Fruit fly (Drosophila melanogaster) whole organism, embryonic: ENCODE measurements around the gene nkt.

Experiments
- Atf6 ChIP-seq: fragments of 200-800 bp; sonication (Bioruptor generic); IDR thresholded peaks from 2 replicates; pipeline ENCODE4 v1.3.6; 2022; ENCODE audit warnings: missing biosample characterization, missing genetic modification characterization
- BtbVII ChIP-seq: fragments of 200-800 bp; sonication (Bioruptor generic); optimal IDR thresholded peaks from 3 replicates; lab custom pipeline; 2017; ENCODE audit warnings: missing biosample characterization, mild to moderate bottlenecking, missing genetic modification characterization
- CG11504 ChIP-seq: fragments of 200-800 bp; sonication (Bioruptor generic); optimal IDR thresholded peaks from 3 replicates; lab custom pipeline; 2019; ENCODE audit warnings: missing biosample characterization, mild to moderate bottlenecking, missing genetic modification characterization, moderate library complexity
- CG12769 ChIP-seq: fragments of 200-800 bp; sonication (Bioruptor generic); optimal IDR thresholded peaks from 2 replicates; lab custom pipeline; 2019; ENCODE audit warnings: missing biosample characterization, mild to moderate bottlenecking, missing genetic modification characterization, moderate library complexity
- CG13624 ChIP-seq: fragments of 200-800 bp; sonication (Bioruptor generic); optimal IDR thresholded peaks from 2 replicates; lab custom pipeline; 2016; ENCODE audit warnings: missing biosample characterization, missing genetic modification characterization
- CG14965 ChIP-seq: fragments of 200-800 bp; sonication (Bioruptor generic); optimal IDR thresholded peaks from 2 replicates; lab custom pipeline; 2016; ENCODE audit warnings: missing biosample characterization, missing genetic modification characterization, borderline replicate concordance
- CG15011 ChIP-seq: fragments of 200-800 bp; sonication (Bioruptor generic); optimal IDR thresholded peaks from 3 replicates; lab custom pipeline; 2018; ENCODE audit warnings: missing biosample characterization, mild to moderate bottlenecking, missing genetic modification characterization
- CG1529 ChIP-seq: fragments of 200-800 bp; sonication (Bioruptor generic); optimal IDR thresholded peaks from 3 replicates; lab custom pipeline; 2018; ENCODE audit warnings: missing biosample characterization, missing genetic modification characterization
- CG15479 ChIP-seq: fragments of 200-800 bp; sonication (Bioruptor generic); optimal IDR thresholded peaks from 3 replicates; lab custom pipeline; 2019; ENCODE audit warnings: missing biosample characterization, mild to moderate bottlenecking, missing genetic modification characterization, moderate library complexity
- CG1603 ChIP-seq: fragments of 200-800 bp; sonication (Bioruptor generic); optimal IDR thresholded peaks from 2 replicates; lab custom pipeline; 2019; ENCODE audit warnings: missing biosample characterization, mild to moderate bottlenecking, missing genetic modification characterization, moderate library complexity
- CG17359 ChIP-seq: fragments of 200-800 bp; sonication (Bioruptor generic); optimal IDR thresholded peaks from 3 replicates; lab custom pipeline; 2018; ENCODE audit warnings: missing biosample characterization, mild to moderate bottlenecking, missing genetic modification characterization, moderate library complexity
- CG4617 ChIP-seq: fragments of 200-800 bp; sonication (Bioruptor generic); optimal IDR thresholded peaks from 3 replicates; lab custom pipeline; 2016; ENCODE audit warnings: missing biosample characterization, missing genetic modification characterization, borderline replicate concordance
- CG4730 ChIP-seq: fragments of 200-800 bp; sonication (Bioruptor generic); IDR thresholded peaks from 2 replicates; pipeline ENCODE4 v1.3.6; 2022; ENCODE audit warnings: missing biosample characterization, missing genetic modification characterization
- CG4854 ChIP-seq: fragments of 200-800 bp; sonication (Bioruptor generic); optimal IDR thresholded peaks from 2 replicates; lab custom pipeline; 2016; ENCODE audit warnings: missing biosample characterization, missing genetic modification characterization, inconsistent platforms
- CG6654 ChIP-seq: fragments of 200-800 bp; sonication (Bioruptor generic); optimal IDR thresholded peaks from 2 replicates; lab custom pipeline; 2017; ENCODE audit warnings: missing biosample characterization, mild to moderate bottlenecking, missing genetic modification characterization
- CG6813 ChIP-seq: fragments of 200-800 bp; sonication (Bioruptor generic); optimal IDR thresholded peaks from 2 replicates; lab custom pipeline; 2017; ENCODE audit warnings: missing biosample characterization, missing genetic modification characterization, mild to moderate bottlenecking, moderate library complexity, missing genetic modification reagents
- CkIIα-i1 ChIP-seq: fragments of 200-800 bp; sonication (Bioruptor generic); IDR thresholded peaks from 2 replicates; pipeline ENCODE4 v1.3.6; 2022; ENCODE audit warnings: missing biosample characterization, missing genetic modification characterization
- E2f2 ChIP-seq: fragments of 200-800 bp; sonication (Bioruptor generic); IDR thresholded peaks from 2 replicates; pipeline ENCODE4 v1.3.6; 2022; ENCODE audit warnings: missing biosample characterization, missing genetic modification characterization
- Ets65A ChIP-seq: fragments of 200-800 bp; sonication (Bioruptor generic); peaks from one replicate; lab custom pipeline; 2016; ENCODE audit warnings: missing biosample characterization, missing genetic modification characterization
- Gsc ChIP-seq: fragments of 200-800 bp; sonication (Bioruptor generic); IDR thresholded peaks from 2 replicates; pipeline ENCODE4 v1.3.6; 2022; ENCODE audit warnings: missing biosample characterization, missing genetic modification characterization
- Gug ChIP-seq: fragments of 200-800 bp; sonication (Bioruptor generic); IDR thresholded peaks from 4 replicates; pipeline ENCODE4 v1.3.6; 2022; ENCODE audit warnings: missing biosample characterization, missing genetic modification characterization
- H15 ChIP-seq: fragments of 200-800 bp; sonication (Bioruptor generic); IDR thresholded peaks from 3 replicates; pipeline ENCODE4 v1.3.6; 2022; ENCODE audit warnings: missing biosample characterization, missing genetic modification characterization
- Med ChIP-seq: fragments of 200-800 bp; sonication (Bioruptor generic); peaks from one replicate; lab custom pipeline; 2016; ENCODE audit warnings: missing biosample characterization, missing genetic modification characterization, mild to moderate bottlenecking, inconsistent platforms, moderate library complexity
- Mes4 ChIP-seq: fragments of 200-800 bp; sonication (Bioruptor generic); optimal IDR thresholded peaks from 2 replicates; lab custom pipeline; 2016; ENCODE audit warnings: missing biosample characterization, missing genetic modification characterization
- PHDP ChIP-seq: fragments of 200-800 bp; sonication (Bioruptor generic); optimal IDR thresholded peaks from 3 replicates; lab custom pipeline; 2018; ENCODE audit warnings: missing biosample characterization, mild to moderate bottlenecking, missing genetic modification characterization, moderate library complexity
- Ptx1 ChIP-seq: fragments of 200-800 bp; sonication (Bioruptor generic); IDR thresholded peaks from 2 replicates; pipeline ENCODE4 v1.3.6; 2022; ENCODE audit warnings: missing biosample characterization, missing genetic modification characterization
- Six4 ChIP-seq: fragments of 200-800 bp; sonication (Bioruptor generic); optimal IDR thresholded peaks from 2 replicates; lab custom pipeline; 2016; ENCODE audit warnings: missing biosample characterization, missing genetic modification characterization
- Trl ChIP-seq, 3 experiments: fragments of >200 bp in 2 of 3; fragments of 200-800 bp in 1 of 3; sonication (Bioruptor generic) in 1 of 3; optimal IDR thresholded peaks; 2 replicates in 1 of 3; 3 replicates in 2 of 3; lab custom pipeline; 2016 to 2017; ENCODE audit warnings: missing biosample characterization in 1 of 3, missing genetic modification characterization in 1 of 3
- chinmo ChIP-seq: fragments of 200-800 bp; sonication (Bioruptor generic); IDR thresholded peaks from 4 replicates; pipeline ENCODE4 v1.3.6; 2022; ENCODE audit warnings: missing biosample characterization, missing genetic modification characterization; ENCODE audit not compliant: partially characterized antibody
- gcm2 ChIP-seq: fragments of 200-800 bp; sonication (Bioruptor generic); optimal IDR thresholded peaks from 2 replicates; lab custom pipeline; 2016; ENCODE audit warnings: missing biosample characterization, missing genetic modification characterization
- grau ChIP-seq: fragments of 200-800 bp; optimal IDR thresholded peaks from 3 replicates; lab custom pipeline; 2019; ENCODE audit warnings: missing biosample characterization, mild to moderate bottlenecking, missing genetic modification characterization, moderate library complexity
- gt ChIP-seq: fragments of 200-800 bp; sonication (Bioruptor generic); IDR thresholded peaks from 2 replicates; pipeline ENCODE4 v1.3.6; 2022; ENCODE audit warnings: missing biosample characterization, missing genetic modification characterization
- her ChIP-seq: fragments of 200-800 bp; sonication (Bioruptor generic); optimal IDR thresholded peaks from 2 replicates; lab custom pipeline; 2016; ENCODE audit warnings: missing biosample characterization, missing genetic modification characterization
- jigr1 ChIP-seq: fragments of 200-800 bp; sonication (Bioruptor generic); IDR thresholded peaks from 3 replicates; pipeline ENCODE4 v1.3.6; 2022; ENCODE audit warnings: missing biosample characterization, missing genetic modification characterization
- oc ChIP-seq: fragments of 200-800 bp; sonication (Bioruptor generic); optimal IDR thresholded peaks from 2 replicates; lab custom pipeline; 2018; ENCODE audit warnings: missing biosample characterization, mild to moderate bottlenecking, missing genetic modification characterization, moderate library complexity
- odd ChIP-seq: fragments of 200-800 bp; sonication (Bioruptor generic); optimal IDR thresholded peaks from 2 replicates; lab custom pipeline; 2017; ENCODE audit warnings: missing biosample characterization, mild to moderate bottlenecking, missing genetic modification characterization
- salm ChIP-seq: fragments of 200-800 bp; sonication (Bioruptor generic); optimal IDR thresholded peaks from 2 replicates; lab custom pipeline; 2018; ENCODE audit warnings: missing biosample characterization, mild to moderate bottlenecking, missing genetic modification characterization
- sc ChIP-seq, 3 experiments: fragments of >200 bp in 2 of 3; fragments of 200-800 bp in 1 of 3; sonication (Bioruptor generic) in 1 of 3; optimal IDR thresholded peaks; 2 replicates in 2 of 3; 3 replicates in 1 of 3; lab custom pipeline; 2017; ENCODE audit warnings: mild to moderate bottlenecking in 1 of 3, missing biosample characterization in 1 of 3, missing genetic modification characterization in 1 of 3, missing genetic modification reagents in 1 of 3
- scrt ChIP-seq: fragments of 200-800 bp; sonication (Bioruptor generic); optimal IDR thresholded peaks from 2 replicates; lab custom pipeline; 2018; ENCODE audit warnings: missing biosample characterization, mild to moderate bottlenecking, missing genetic modification characterization, moderate library complexity
- seq ChIP-seq: fragments of 200-800 bp; sonication (Bioruptor generic); IDR thresholded peaks from 2 replicates; pipeline ENCODE4 v1.3.6; 2022; ENCODE audit warnings: missing biosample characterization, missing genetic modification characterization
- so ChIP-seq: fragments of 200-800 bp; sonication (Bioruptor generic); IDR thresholded peaks from 3 replicates; pipeline ENCODE4 v1.3.6; 2022; ENCODE audit warnings: missing biosample characterization, missing genetic modification characterization
- stc ChIP-seq: fragments of 200-800 bp; sonication (Bioruptor generic); IDR thresholded peaks from 2 replicates; pipeline ENCODE4 v1.3.6; 2022; ENCODE audit warnings: missing biosample characterization, missing genetic modification characterization
- sug ChIP-seq: fragments of 200-800 bp; optimal IDR thresholded peaks from 2 replicates; lab custom pipeline; 2019; ENCODE audit warnings: missing biosample characterization, mild to moderate bottlenecking, missing genetic modification characterization, moderate library complexity
- tin ChIP-seq: fragments of 200-800 bp; sonication (Bioruptor generic); optimal IDR thresholded peaks from 3 replicates; lab custom pipeline; 2016; ENCODE audit warnings: missing biosample characterization, missing genetic modification characterization
- vvl ChIP-seq: fragments of 200-800 bp; sonication (Bioruptor generic); IDR thresholded peaks from 2 replicates; pipeline ENCODE4 v1.3.6; 2022; ENCODE audit warnings: missing biosample characterization, missing genetic modification characterization
- wek ChIP-seq: fragments of 200-800 bp; sonication (Bioruptor generic); optimal IDR thresholded peaks from 3 replicates; lab custom pipeline; 2018; ENCODE audit warnings: missing biosample characterization, mild to moderate bottlenecking, missing genetic modification characterization, moderate library complexity
- zf30C ChIP-seq: fragments of 200-800 bp; sonication (Bioruptor generic); optimal IDR thresholded peaks from 3 replicates; lab custom pipeline; 2018; ENCODE audit warnings: missing biosample characterization, mild to moderate bottlenecking, missing genetic modification characterization
- zfh1 ChIP-seq: fragments of 200-800 bp; sonication (Bioruptor generic); IDR thresholded peaks from 3 replicates; pipeline ENCODE4 v1.3.6; 2022; ENCODE audit warnings: missing biosample characterization, missing genetic modification characterization

nkt gene

dm6 chr3L:11242410-11243291 is 41.5 kb downstream of the nkt start (continued):
- TF ChIP-seq CG6654 (GFP tag; lab: Kevin White, UChicago) (no peak), sug (peak; percentile 93), oc (tag; lab: Kevin White, UChicago) (no peak), zf30C (GFP tag; lab: Kevin White, UChicago) (peak; percentile 78), CG4854 (no peak), Six4 (GFP tag; lab: Kevin White, UChicago) (no peak), chinmo (GFP tag; lab: Robert Waterston, UW) (0 out of 4 replicates have a peak, but pooled peaks have one; percentile 33), scrt (no peak), CG15011 (GFP tag; lab: Kevin White, UChicago) (no peak), CG11504 (tag; lab: Kevin White, UChicago) (no peak), Med (GFP tag; lab: Kevin White, UChicago) (peak; percentile 92), stc (GFP tag; lab: Robert Waterston, UW) (0 out of 2 replicates have a peak, but pooled peaks have one; percentile 22), CG15479 (GFP tag; lab: Kevin White, UChicago) (peak; percentile 85), Atf6 (GFP tag; lab: Robert Waterston, UW) (peak; percentile 45; the same call in 1 of the 2 replicates), CG13624 (GFP tag; lab: Kevin White, UChicago) (no peak), zfh1 (GFP tag; lab: Robert Waterston, UW) (no peak), tin (GFP tag; lab: Kevin White, UChicago) (no peak), Ets65A (GFP tag; lab: Kevin White, UChicago) (peak; percentile 7), her (GFP tag; lab: Kevin White, UChicago) (no peak), Gsc (GFP tag; lab: Robert Waterston, UW) (no peak), CG14965 (GFP tag; lab: Kevin White, UChicago) (no peak), Trl (optimal IDR thresholded peaks at IDR 0.05; lab: Kevin White, UChicago) (peak; percentile 68 to 78), Trl (GFP tag; optimal IDR thresholded peaks at IDR 0.05; lab: Kevin White, UChicago) (no peak), wek (GFP tag; lab: Kevin White, UChicago) (no peak), CG4730 (GFP tag; lab: Robert Waterston, UW) (no peak), so (GFP tag; lab: Robert Waterston, UW) (0 out of 3 replicates have a peak, but pooled peaks have one; percentile 31), vvl (peak; percentile 9; the same call in 1 of the 2 replicates), Mes4 (GFP tag; lab: Kevin White, UChicago) (no peak), CG1529 (GFP tag; lab: Kevin White, UChicago) (no peak), CG4617 (GFP tag; lab: Kevin White, UChicago) (no peak), seq (GFP tag; lab: Robert Waterston, UW) (peak; percentile 26; the same call in 1 of the 2 replicates), CG17359 (tag; lab: Kevin White, UChicago) (peak; percentile 23), CG6813 (GFP tag; lab: Kevin White, UChicago) (no peak), CkIIα-i1 (GFP tag; lab: Robert Waterston, UW) (no peak), grau (no peak), gcm2 (GFP tag; lab: Kevin White, UChicago) (no peak), BtbVII (GFP tag; lab: Kevin White, UChicago) (peak; percentile 26), odd (no peak), sc (optimal IDR thresholded peaks at IDR 0.05; lab: Kevin White, UChicago) (no peak), sc (GFP tag; optimal IDR thresholded peaks at IDR 0.05; lab: Kevin White, UChicago) (no peak), jigr1 (GFP tag; lab: Robert Waterston, UW) (no peak), Ptx1 (GFP tag; lab: Robert Waterston, UW) (no peak), gt (GFP tag; lab: Robert Waterston, UW) (no peak), H15 (GFP tag; lab: Robert Waterston, UW) (no peak), PHDP (tag; lab: Kevin White, UChicago) (no peak), E2f2 (GFP tag; lab: Robert Waterston, UW) (no peak), CG12769 (tag; lab: Kevin White, UChicago) (peak; percentile 26), salm (no peak), CG1603 (tag; lab: Kevin White, UChicago) (peak; percentile 1), Gug (GFP tag; lab: Robert Waterston, UW) (no peak)
